Worm (Caenorhabditis elegans) whole organism, L3 larva: ENCODE results near the gene srd-35.

ENCODE experiments used
- ceh-16 ChIP-seq: sonication (generic microtip); optimal IDR thresholded peaks from 2 replicates; lab custom pipeline; 2017; ENCODE audit warnings: missing biosample characterization, missing genetic modification characterization
- elt-2 ChIP-seq: sonication (generic microtip); optimal IDR thresholded peaks from 2 replicates; lab custom pipeline; 2016; ENCODE audit warnings: missing genetic modification reagents, mild to moderate bottlenecking, missing genetic modification characterization, missing compliant biosample characterization
- fos-1 ChIP-seq: fragments of 150-350 bp; optimal IDR thresholded peaks from 2 replicates; lab custom pipeline; 2014; ENCODE audit warnings: missing biosample characterization, missing genetic modification characterization
- lin-15B ChIP-seq: fragments of 150-350 bp; optimal IDR thresholded peaks from 2 replicates; lab custom pipeline; 2014; ENCODE audit warnings: missing biosample characterization, missing genetic modification characterization
- nhr-11 ChIP-seq: fragments of 150-350 bp; optimal IDR thresholded peaks from 2 replicates; lab custom pipeline; 2014; ENCODE audit warnings: missing biosample characterization, missing genetic modification characterization
- nhr-237 ChIP-seq: fragments of 150-350 bp; optimal IDR thresholded peaks from 2 replicates; lab custom pipeline; 2014; ENCODE audit warnings: missing biosample characterization, missing genetic modification characterization
- nhr-67 ChIP-seq: fragments of 150-350 bp; optimal IDR thresholded peaks from 2 replicates; lab custom pipeline; 2014; ENCODE audit warnings: missing biosample characterization, missing genetic modification characterization
- pha-4 ChIP-seq: fragments of 150-350 bp; optimal IDR thresholded peaks from 2 replicates; lab custom pipeline; 2014; ENCODE audit warnings: missing biosample characterization, missing genetic modification reagents, missing genetic modification characterization
- zag-1 ChIP-seq: fragments of 150-350 bp; optimal IDR thresholded peaks from 2 replicates; lab custom pipeline; 2014; ENCODE audit warnings: missing biosample characterization, missing genetic modification characterization
- ztf-4 ChIP-seq: fragments of 150-350 bp; optimal IDR thresholded peaks from 2 replicates; lab custom pipeline; 2014; ENCODE audit warnings: missing biosample characterization, missing genetic modification characterization

DNA sequence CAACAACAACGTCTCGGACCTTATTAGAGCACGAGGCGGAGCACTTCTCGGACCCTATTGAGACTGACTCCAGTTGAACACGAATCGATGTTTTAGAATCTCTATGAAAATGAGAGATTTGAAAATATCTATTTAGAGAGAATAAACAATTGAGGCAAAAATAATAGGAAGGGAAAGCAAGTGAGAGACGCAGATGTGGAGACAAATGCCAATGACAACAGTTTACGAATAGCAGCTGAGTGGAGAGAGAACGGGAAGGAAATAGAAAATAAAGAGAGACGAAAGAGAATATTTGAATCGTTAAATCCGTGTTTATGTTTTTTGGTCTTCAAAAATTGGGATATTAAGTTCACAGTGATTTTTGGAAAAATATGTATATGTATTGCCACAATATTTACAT is 45.7 kb downstream of the srd-35 start:
- TF ChIP-seq pha-4 (tag; lab: Kevin White, UChicago) (peak; percentile 2), nhr-11 (tag; lab: Kevin White, UChicago) (no peak), nhr-67 (tag; lab: Kevin White, UChicago) (no peak), ceh-16 (tag; lab: Kevin White, UChicago) (no peak), nhr-237 (tag; lab: Kevin White, UChicago) (no peak), zag-1 (tag; lab: Kevin White, UChicago) (no peak), elt-2 (tag; lab: Kevin White, UChicago) (peak; percentile 25), ztf-4 (tag; lab: Kevin White, UChicago) (no peak), fos-1 (tag; lab: Kevin White, UChicago) (no peak), lin-15B (tag; lab: Kevin White, UChicago) (no peak)
